Fruit fly (Drosophila melanogaster) whole organism, embryonic: ENCODE data around the gene CG2120.

ENCODE experiments used
- C15 ChIP-seq: fragments of 200-800 bp; sonication (Bioruptor generic); IDR thresholded peaks from 3 replicates; pipeline ENCODE4 v1.3.6; 2022; ENCODE audit warnings: missing biosample characterization, missing genetic modification characterization
- CG11085 ChIP-seq: fragments of 200-800 bp; sonication (Bioruptor generic); IDR thresholded peaks from 2 replicates; pipeline ENCODE4 v1.3.6; 2022; ENCODE audit warnings: missing biosample characterization, missing genetic modification characterization
- CG11247 ChIP-seq: fragments of 200-800 bp; sonication (Bioruptor generic); IDR thresholded peaks from 2 replicates; pipeline ENCODE4 v1.3.6; 2022; ENCODE audit warnings: missing biosample characterization, missing genetic modification characterization
- CG11398 ChIP-seq: fragments of 200-800 bp; sonication (Bioruptor generic); optimal IDR thresholded peaks from 2 replicates; lab custom pipeline; 2016; ENCODE audit warnings: missing biosample characterization, missing genetic modification characterization
- CG13123 ChIP-seq: fragments of 200-800 bp; sonication (Bioruptor generic); optimal IDR thresholded peaks from 2 replicates; lab custom pipeline; 2016; ENCODE audit warnings: missing biosample characterization, missing genetic modification characterization
- CG14014 ChIP-seq: fragments of 200-800 bp; sonication (Bioruptor generic); IDR thresholded peaks from 2 replicates; pipeline ENCODE4 v1.3.6; 2022; ENCODE audit warnings: missing biosample characterization, missing genetic modification characterization
- CG14860 ChIP-seq: fragments of 200-800 bp; sonication (Bioruptor generic); IDR thresholded peaks from 3 replicates; pipeline ENCODE4 v1.3.6; 2022; ENCODE audit warnings: missing biosample characterization, missing genetic modification characterization; ENCODE audit not compliant: partially characterized antibody
- CG16863 ChIP-seq: fragments of 200-800 bp; sonication (Bioruptor generic); optimal IDR thresholded peaks from 3 replicates; lab custom pipeline; 2016; ENCODE audit warnings: missing biosample characterization, missing genetic modification characterization
- CG17359 ChIP-seq: fragments of 200-800 bp; sonication (Bioruptor generic); optimal IDR thresholded peaks from 3 replicates; lab custom pipeline; 2018; ENCODE audit warnings: missing biosample characterization, mild to moderate bottlenecking, missing genetic modification characterization, moderate library complexity
- CG18262 ChIP-seq: fragments of 200-800 bp; optimal IDR thresholded peaks from 3 replicates; lab custom pipeline; 2019; ENCODE audit warnings: missing biosample characterization, mild to moderate bottlenecking, missing genetic modification characterization, moderate library complexity
- CG18476 ChIP-seq: fragments of 200-800 bp; sonication (Bioruptor generic); optimal IDR thresholded peaks from 2 replicates; lab custom pipeline; 2016; ENCODE audit warnings: missing biosample characterization, mild to moderate bottlenecking, missing genetic modification characterization
- CG18619 ChIP-seq: fragments of 200-800 bp; sonication (Bioruptor generic); optimal IDR thresholded peaks from 3 replicates; lab custom pipeline; 2017; ENCODE audit warnings: missing biosample characterization, mild to moderate bottlenecking, missing genetic modification characterization
- CG2120 ChIP-seq: fragments of 200-800 bp; sonication (Bioruptor generic); optimal IDR thresholded peaks from 3 replicates; lab custom pipeline; 2016; ENCODE audit warnings: missing biosample characterization, missing genetic modification characterization
- CG3838 ChIP-seq: fragments of 200-800 bp; sonication (Bioruptor generic); optimal IDR thresholded peaks from 3 replicates; lab custom pipeline; 2016; ENCODE audit warnings: missing biosample characterization, missing genetic modification characterization
- CG4328 ChIP-seq: fragments of 200-800 bp; sonication (Bioruptor generic); optimal IDR thresholded peaks from 3 replicates; lab custom pipeline; 2017; ENCODE audit warnings: missing biosample characterization, missing genetic modification reagents, missing genetic modification characterization
- CG6272 ChIP-seq: fragments of 200-800 bp; sonication (Bioruptor generic); IDR thresholded peaks from 2 replicates; pipeline ENCODE4 v1.3.6; 2022; ENCODE audit warnings: missing biosample characterization, missing genetic modification characterization
- CG6765 ChIP-seq: fragments of 200-800 bp; sonication (Bioruptor generic); optimal IDR thresholded peaks from 3 replicates; lab custom pipeline; 2017; ENCODE audit warnings: missing biosample characterization, mild to moderate bottlenecking, missing genetic modification characterization
- CG6791 ChIP-seq: fragments of 200-800 bp; sonication (Bioruptor generic); IDR thresholded peaks from 3 replicates; pipeline ENCODE4 v1.3.6; 2022; ENCODE audit warnings: missing biosample characterization, missing genetic modification characterization; ENCODE audit not compliant: partially characterized antibody
- CG8089 ChIP-seq: fragments of 200-800 bp; sonication (Bioruptor generic); optimal IDR thresholded peaks from 3 replicates; lab custom pipeline; 2016; ENCODE audit warnings: missing biosample characterization, missing genetic modification characterization
- CG8281 ChIP-seq: fragments of 200-800 bp; sonication (Bioruptor generic); optimal IDR thresholded peaks from 2 replicates; lab custom pipeline; 2018; ENCODE audit warnings: missing biosample characterization, mild to moderate bottlenecking, missing genetic modification characterization, moderate library complexity
- Dip2 ChIP-seq: fragments of 200-800 bp; sonication (Bioruptor generic); IDR thresholded peaks from 2 replicates; pipeline ENCODE4 v1.3.6; 2022; ENCODE audit warnings: missing biosample characterization, missing genetic modification characterization
- Dip3 ChIP-seq: fragments of 200-800 bp; sonication (Bioruptor generic); optimal IDR thresholded peaks from 3 replicates; lab custom pipeline; 2016; ENCODE audit warnings: missing biosample characterization, missing genetic modification characterization
- E2f1 ChIP-seq: fragments of 200-800 bp; sonication (Bioruptor generic); IDR thresholded peaks from 2 replicates; pipeline ENCODE4 v1.3.6; 2022; ENCODE audit warnings: missing biosample characterization, missing genetic modification characterization
- Eip74EF ChIP-seq, 2 experiments: fragments of 200-800 bp in 1 of 2; fragments of >200 bp in 1 of 2; sonication (Bioruptor generic) in 1 of 2; optimal IDR thresholded peaks; 2 replicates each; lab custom pipeline; 2017 to 2019; ENCODE audit warnings: missing biosample characterization in 2 of 2, missing genetic modification characterization in 2 of 2, mild to moderate bottlenecking in 1 of 2, moderate library complexity in 1 of 2
- GATAe ChIP-seq: fragments of 200-800 bp; sonication (Bioruptor generic); conservative IDR thresholded peaks from 2 replicates; pipeline ENCODE4 v1.3.6; 2022; ENCODE audit warnings: missing biosample characterization, missing genetic modification characterization
- HmgZ ChIP-seq: fragments of 200-800 bp; sonication (Bioruptor generic); optimal IDR thresholded peaks from 2 replicates; lab custom pipeline; 2018; ENCODE audit warnings: missing biosample characterization, mild to moderate bottlenecking, missing genetic modification characterization
- MTF-1 ChIP-seq: fragments of 200-800 bp; sonication (Bioruptor generic); optimal IDR thresholded peaks from 2 replicates; lab custom pipeline; 2018; ENCODE audit warnings: missing biosample characterization, mild to moderate bottlenecking, missing genetic modification characterization, borderline replicate concordance
- NK7.1 ChIP-seq: fragments of 200-800 bp; sonication (Bioruptor generic); optimal IDR thresholded peaks from 3 replicates; lab custom pipeline; 2016; ENCODE audit warnings: missing biosample characterization, missing genetic modification characterization
- Sox102F ChIP-seq: fragments of 200-800 bp; sonication (Bioruptor generic); optimal IDR thresholded peaks from 2 replicates; lab custom pipeline; 2018; ENCODE audit warnings: missing biosample characterization, mild to moderate bottlenecking, missing genetic modification characterization, moderate library complexity
- Taf1 ChIP-seq: fragments of 200-800 bp; sonication (Bioruptor generic); IDR thresholded peaks from 2 replicates; pipeline ENCODE4 v1.3.6; 2022; ENCODE audit warnings: missing biosample characterization, missing genetic modification characterization
- Xrp1 ChIP-seq: fragments of 200-800 bp; sonication (Bioruptor generic); IDR thresholded peaks from 2 replicates; pipeline ENCODE4 v1.3.6; 2022; ENCODE audit warnings: missing biosample characterization, missing genetic modification characterization
- ac ChIP-seq: fragments of 200-800 bp; sonication (Bioruptor generic); optimal IDR thresholded peaks from 3 replicates; lab custom pipeline; 2017; ENCODE audit warnings: missing biosample characterization, mild to moderate bottlenecking, missing genetic modification characterization
- amos ChIP-seq: fragments of 200-800 bp; sonication (Bioruptor generic); IDR thresholded peaks from 2 replicates; pipeline ENCODE4 v1.3.6; 2022; ENCODE audit warnings: missing biosample characterization, missing genetic modification characterization; ENCODE audit not compliant: partially characterized antibody
- ap ChIP-seq: fragments of 200-800 bp; sonication (Bioruptor generic); IDR thresholded peaks from 2 replicates; pipeline ENCODE4 v1.3.6; 2022; ENCODE audit warnings: missing biosample characterization, missing genetic modification characterization
- btn ChIP-seq: fragments of 200-800 bp; sonication (Bioruptor generic); optimal IDR thresholded peaks from 2 replicates; lab custom pipeline; 2016; ENCODE audit warnings: missing biosample characterization, missing genetic modification characterization
- chif ChIP-seq, 2 experiments: fragments of 200-800 bp; sonication (Bioruptor generic); optimal IDR thresholded peaks; 3 replicates each; lab custom pipeline; 2016; ENCODE audit warnings: missing biosample characterization in 2 of 2, missing genetic modification characterization in 2 of 2
- chinmo ChIP-seq: fragments of 200-800 bp; sonication (Bioruptor generic); IDR thresholded peaks from 4 replicates; pipeline ENCODE4 v1.3.6; 2022; ENCODE audit warnings: missing biosample characterization, missing genetic modification characterization; ENCODE audit not compliant: partially characterized antibody
- chm ChIP-seq: fragments of 200-800 bp; sonication (Bioruptor generic); IDR thresholded peaks from 2 replicates; pipeline ENCODE4 v1.3.6; 2022; ENCODE audit warnings: missing biosample characterization, missing genetic modification characterization
- danr ChIP-seq: fragments of 200-800 bp; sonication (Bioruptor generic); IDR thresholded peaks from 2 replicates; pipeline ENCODE4 v1.3.6; 2022; ENCODE audit warnings: missing biosample characterization, missing genetic modification characterization
- fd64A ChIP-seq: fragments of 200-800 bp; sonication (Bioruptor generic); optimal IDR thresholded peaks from 3 replicates; lab custom pipeline; 2018; ENCODE audit warnings: missing biosample characterization, mild to moderate bottlenecking, missing genetic modification characterization
- h ChIP-seq: fragments of >200 bp; optimal IDR thresholded peaks from 2 replicates; lab custom pipeline; 2017
- hb ChIP-seq: fragments of 200-800 bp; sonication (Bioruptor generic); IDR thresholded peaks from 3 replicates; pipeline ENCODE4 v1.3.6; 2022; ENCODE audit warnings: missing biosample characterization, missing genetic modification characterization; ENCODE audit not compliant: partially characterized antibody
- lmd ChIP-seq: fragments of 200-800 bp; sonication (Bioruptor generic); IDR thresholded peaks from 2 replicates; pipeline ENCODE4 v1.3.6; 2022; ENCODE audit warnings: missing biosample characterization, missing genetic modification characterization
- nerfin-2 ChIP-seq: fragments of 200-800 bp; sonication (Bioruptor generic); IDR thresholded peaks from 2 replicates; pipeline ENCODE4 v1.3.6; 2022; ENCODE audit warnings: missing biosample characterization, missing genetic modification characterization; ENCODE audit not compliant: partially characterized antibody
- odd ChIP-seq: fragments of 200-800 bp; sonication (Bioruptor generic); optimal IDR thresholded peaks from 2 replicates; lab custom pipeline; 2017; ENCODE audit warnings: missing biosample characterization, mild to moderate bottlenecking, missing genetic modification characterization
- p53 ChIP-seq: fragments of 200-800 bp; sonication (Bioruptor generic); optimal IDR thresholded peaks from 2 replicates; lab custom pipeline; 2016; ENCODE audit warnings: missing biosample characterization, missing genetic modification characterization
- pfk ChIP-seq: fragments of 200-800 bp; sonication (Bioruptor generic); optimal IDR thresholded peaks from 2 replicates; lab custom pipeline; 2018; ENCODE audit warnings: missing biosample characterization, mild to moderate bottlenecking, missing genetic modification characterization, moderate library complexity
- sim ChIP-seq: fragments of 200-800 bp; sonication (Bioruptor generic); IDR thresholded peaks from 2 replicates; pipeline ENCODE4 v1.3.6; 2022; ENCODE audit warnings: missing biosample characterization, missing genetic modification characterization
- slou ChIP-seq: fragments of 200-800 bp; sonication (Bioruptor generic); optimal IDR thresholded peaks from 3 replicates; lab custom pipeline; 2016; ENCODE audit warnings: missing biosample characterization, missing genetic modification characterization
- zf30C ChIP-seq: fragments of 200-800 bp; sonication (Bioruptor generic); optimal IDR thresholded peaks from 3 replicates; lab custom pipeline; 2018; ENCODE audit warnings: missing biosample characterization, mild to moderate bottlenecking, missing genetic modification characterization

The CG2120 gene

dm6 chrX:8178165-8178955 is 42.7 kb downstream of the CG2120 start, which contains the start of gene sdt (continued):
- TF ChIP-seq GATAe (no peak), slou (GFP tag; lab: Kevin White, UChicago) (peak; percentile 44), CG2120 (peak; percentile 8), zf30C (GFP tag; lab: Kevin White, UChicago) (no peak), Sox102F (GFP tag; lab: Kevin White, UChicago) (peak; percentile 22), CG13123 (GFP tag; lab: Kevin White, UChicago) (no peak), Dip3 (no peak), CG11247 (GFP tag; lab: Robert Waterston, UW) (no peak), CG18262 (tag; lab: Kevin White, UChicago) (peak; percentile 10), NK7.1 (GFP tag; lab: Kevin White, UChicago) (no peak), CG11085 (GFP tag; lab: Robert Waterston, UW) (no peak), MTF-1 (GFP tag; lab: Kevin White, UChicago) (no peak), btn (GFP tag; lab: Kevin White, UChicago) (no peak), CG14014 (no peak), CG11398 (GFP tag; lab: Kevin White, UChicago) (no peak), pfk (GFP tag; lab: Kevin White, UChicago) (no peak), h (no peak), CG6272 (GFP tag; lab: Robert Waterston, UW) (no peak), Dip2 (GFP tag; lab: Robert Waterston, UW) (no peak), odd (GFP tag; lab: Kevin White, UChicago) (no peak), ap (GFP tag; lab: Robert Waterston, UW) (no peak), sim (GFP tag; lab: Robert Waterston, UW) (no peak), CG6765 (GFP tag; lab: Kevin White, UChicago) (no peak), HmgZ (tag; lab: Kevin White, UChicago) (no peak), C15 (GFP tag; lab: Robert Waterston, UW) (no peak), hb (GFP tag; lab: Robert Waterston, UW) (no peak), CG17359 (tag; lab: Kevin White, UChicago) (no peak), danr (GFP tag; lab: Robert Waterston, UW) (no peak), Taf1 (no peak), Eip74EF (GFP tag; optimal IDR thresholded peaks at IDR 0.05; lab: Kevin White, UChicago) (peak in 1 of 2 experiments; percentile 40), chinmo (no peak), fd64A (GFP tag; lab: Kevin White, UChicago) (no peak), CG16863 (GFP tag; lab: Kevin White, UChicago) (no peak), CG18619 (GFP tag; lab: Kevin White, UChicago) (peak; percentile 11), CG6791 (GFP tag; lab: Robert Waterston, UW) (no peak), E2f1 (GFP tag; lab: Robert Waterston, UW) (no peak), Xrp1 (GFP tag; lab: Robert Waterston, UW) (no peak), CG8281 (tag; lab: Kevin White, UChicago) (no peak), nerfin-2 (no peak), p53 (GFP tag; lab: Kevin White, UChicago) (no peak), ac (GFP tag; lab: Kevin White, UChicago) (no peak), CG14860 (GFP tag; lab: Robert Waterston, UW) (no peak), CG18476 (GFP tag; lab: Kevin White, UChicago) (no peak), CG3838 (GFP tag; lab: Kevin White, UChicago) (no peak), CG8089 (GFP tag; lab: Kevin White, UChicago) (no peak), chif (GFP tag; optimal IDR thresholded peaks at IDR 0.05; lab: Kevin White, UChicago) (no peak), amos (GFP tag; lab: Robert Waterston, UW) (no peak), chm (GFP tag; lab: Robert Waterston, UW) (peak; percentile 46; the same call in 1 of the 2 replicates), lmd (GFP tag; lab: Robert Waterston, UW) (0 out of 2 replicates have a peak, but pooled peaks have one; percentile 11), CG4328 (no peak)
